Worm (Caenorhabditis elegans) whole organism, young adult: Measurements from ENCODE around the gene mpz-3.

Experiments used
- bed-2 ChIP-seq: fragments of 200-800 bp; sonication (Bioruptor generic); IDR thresholded peaks from 2 replicates; pipeline ENCODE4 v1.3.6; 2022; ENCODE audit warnings: missing genetic modification reagents, missing genetic modification characterization, missing compliant biosample characterization
- mcd-1 ChIP-seq: fragments of 200-800 bp; sonication (Bioruptor generic); IDR thresholded peaks from 2 replicates; pipeline ENCODE4 v1.3.6; 2022; ENCODE audit warnings: missing genetic modification reagents, missing genetic modification characterization, missing compliant biosample characterization

ce11 chrII:6521316-6521715 lies 43.9 kb downstream of the mpz-3 start, which contains the start of gene toe-2:
- TF ChIP-seq mcd-1 (GFP tag; lab: Robert Waterston, UW): no peak
- TF ChIP-seq bed-2 (GFP tag; lab: Robert Waterston, UW): no peak
